Fruit fly (Drosophila melanogaster) whole organism, prepupa: ENCODE measurements around the gene CG33108.

Experiments used
- CG10669 ChIP-seq: fragments of 200-800 bp; sonication (Bioruptor generic); optimal IDR thresholded peaks from 3 replicates; lab custom pipeline; 2018; ENCODE audit warnings: missing biosample characterization, mild to moderate bottlenecking, missing genetic modification characterization, moderate library complexity
- CG11294 ChIP-seq: fragments of 200-800 bp; sonication (Bioruptor generic); IDR thresholded peaks from 2 replicates; pipeline ENCODE4 v1.3.6; 2022; ENCODE audit warnings: missing biosample characterization, missing genetic modification characterization
- CG32006 ChIP-seq: fragments of 200-800 bp; sonication (Bioruptor generic); optimal IDR thresholded peaks from 3 replicates; lab custom pipeline; 2017; ENCODE audit warnings: missing biosample characterization, mild to moderate bottlenecking, missing genetic modification characterization
- CG3919 ChIP-seq: fragments of 200-800 bp; sonication (Bioruptor generic); optimal IDR thresholded peaks from 3 replicates; lab custom pipeline; 2016; ENCODE audit warnings: missing biosample characterization, missing genetic modification characterization
- CG6808 ChIP-seq: fragments of 200-800 bp; sonication (Bioruptor generic); optimal IDR thresholded peaks from 3 replicates; lab custom pipeline; 2017; ENCODE audit warnings: missing biosample characterization, missing genetic modification characterization, mild to moderate bottlenecking, moderate library complexity, missing genetic modification reagents
- Met ChIP-seq: fragments of 200-800 bp; sonication (Bioruptor generic); optimal IDR thresholded peaks from 3 replicates; lab custom pipeline; 2016; ENCODE audit warnings: missing biosample characterization, missing genetic modification characterization
- OdsH ChIP-seq: fragments of 200-800 bp; sonication (Bioruptor generic); optimal IDR thresholded peaks from 3 replicates; lab custom pipeline; 2016; ENCODE audit warnings: missing biosample characterization, missing genetic modification characterization
- Sox14 ChIP-seq: fragments of 200-800 bp; sonication (Bioruptor generic); optimal IDR thresholded peaks from 3 replicates; lab custom pipeline; 2016; ENCODE audit warnings: missing biosample characterization, missing genetic modification characterization
- acj6 ChIP-seq: fragments of 200-800 bp; sonication (Bioruptor generic); optimal IDR thresholded peaks from 3 replicates; lab custom pipeline; 2016; ENCODE audit warnings: missing biosample characterization, missing genetic modification characterization
- dsx ChIP-seq: fragments of 200-800 bp; optimal IDR thresholded peaks from 3 replicates; lab custom pipeline; 2019; ENCODE audit warnings: missing biosample characterization, mild to moderate bottlenecking, missing genetic modification characterization, moderate library complexity; ENCODE audit not compliant: poor library complexity, severe bottlenecking
- ss ChIP-seq, 2 experiments: fragments of 200-800 bp; sonication (Bioruptor generic); optimal IDR thresholded peaks; 2 replicates in 1 of 2; 3 replicates in 1 of 2; lab custom pipeline; 2017 to 2018; ENCODE audit warnings: mild to moderate bottlenecking in 2 of 2, missing biosample characterization in 2 of 2, missing genetic modification characterization in 2 of 2, moderate library complexity in 1 of 2
- vri ChIP-seq: fragments of 200-800 bp; sonication (Bioruptor generic); optimal IDR thresholded peaks from 3 replicates; lab custom pipeline; 2016; ENCODE audit warnings: missing biosample characterization, mild to moderate bottlenecking, missing genetic modification characterization

DNA sequence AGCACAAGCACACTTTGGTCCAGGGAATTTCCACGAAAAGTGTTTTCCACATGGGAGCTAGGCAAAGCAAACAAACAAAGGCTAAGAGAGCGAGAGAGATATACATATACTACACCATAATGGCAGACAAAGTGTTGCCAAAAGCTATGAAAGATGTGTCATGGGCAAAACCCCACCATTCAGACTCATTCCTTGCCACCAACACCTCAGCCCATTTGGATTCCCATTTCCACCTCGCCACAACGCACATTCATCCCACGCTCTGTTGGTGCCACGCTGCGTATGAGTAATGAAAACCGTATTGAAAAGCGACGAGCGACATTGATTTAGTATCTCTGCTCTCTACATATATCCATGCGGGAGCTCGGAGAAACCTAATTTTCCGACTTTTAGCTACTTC, 13.4 kb downstream of the CG33108 start:
- no peak for TF ChIP-seq OdsH
- no peak for TF ChIP-seq CG11294
- no peak for TF ChIP-seq CG6808 (GFP tag; lab: Kevin White, UChicago)
- TF ChIP-seq dsx (GFP tag; lab: Kevin White, UChicago): no peak
- TF ChIP-seq acj6: no peak
- no peak for TF ChIP-seq Met (GFP tag; lab: Kevin White, UChicago)
- no peak for TF ChIP-seq CG3919 (GFP tag; lab: Kevin White, UChicago)
- TF ChIP-seq Sox14 (GFP tag; lab: Kevin White, UChicago): no peak
- TF ChIP-seq ss (GFP tag; optimal IDR thresholded peaks at IDR 0.05; lab: Kevin White, UChicago): no peak
- no peak for TF ChIP-seq CG32006 (GFP tag; lab: Kevin White, UChicago)
- no peak for TF ChIP-seq CG10669
- no peak for TF ChIP-seq vri (GFP tag; lab: Kevin White, UChicago)
